Worm (Caenorhabditis elegans) whole organism, L4 larva: Measurements from ENCODE around the gene seb-3.

ENCODE experiments used
- ZK546.5 ChIP-seq, 2 experiments: sonication (generic microtip); optimal IDR thresholded peaks; 2 replicates each; lab custom pipeline; 2017; ENCODE audit warnings: missing biosample characterization in 2 of 2, missing genetic modification characterization in 2 of 2
- ama-1 ChIP-seq: fragments of 150-350 bp; optimal IDR thresholded peaks from 2 replicates; lab custom pipeline; 2014; ENCODE audit warnings: inconsistent platforms, mixed read lengths
- ceh-32 ChIP-seq: sonication (generic microtip); optimal IDR thresholded peaks from 2 replicates; lab custom pipeline; 2016; ENCODE audit warnings: mild to moderate bottlenecking, missing genetic modification characterization, missing compliant biosample characterization; ENCODE audit not compliant: poor library complexity
- egl-27 ChIP-seq: sonication (generic microtip); optimal IDR thresholded peaks from 3 replicates; lab custom pipeline; 2017; ENCODE audit warnings: missing biosample characterization, missing genetic modification reagents, missing genetic modification characterization
- egl-43 ChIP-seq: fragments of 200-800 bp; sonication (Bioruptor generic); IDR thresholded peaks from 2 replicates; pipeline ENCODE4 v1.3.6; 2022; ENCODE audit warnings: missing genetic modification reagents, missing genetic modification characterization, missing compliant biosample characterization
- fkh-10 ChIP-seq: fragments of 150-350 bp; optimal IDR thresholded peaks from 2 replicates; lab custom pipeline; 2014; ENCODE audit warnings: missing biosample characterization, missing genetic modification reagents, missing genetic modification characterization
- nhr-237 ChIP-seq: sonication (generic microtip); optimal IDR thresholded peaks from 2 replicates; lab custom pipeline; 2017; ENCODE audit warnings: missing biosample characterization, missing genetic modification characterization
- nhr-28 ChIP-seq: fragments of 150-350 bp; optimal IDR thresholded peaks from 2 replicates; lab custom pipeline; 2014; ENCODE audit warnings: missing biosample characterization, missing genetic modification characterization
- nhr-77 ChIP-seq: fragments of 150-350 bp; optimal IDR thresholded peaks from 2 replicates; lab custom pipeline; 2014; ENCODE audit warnings: missing biosample characterization, missing genetic modification characterization
- pha-4 ChIP-seq, 2 experiments: fragments of 150-350 bp in 1 of 2; fragments of 200-800 bp in 1 of 2; sonication (Bioruptor generic) in 1 of 2; IDR thresholded peaks in 1 of 2; optimal IDR thresholded peaks in 1 of 2; 2 replicates each; pipeline versions ENCODE4 v1.3.6 to Lab custom; 2014 to 2022; ENCODE audit warnings: missing genetic modification characterization in 2 of 2, missing genetic modification reagents in 2 of 2, missing biosample characterization in 1 of 2, missing compliant biosample characterization in 1 of 2

- peak; percentile 98 for TF ChIP-seq ama-1 (lab: Kevin White, UChicago)
- TF ChIP-seq nhr-28 = peak; percentile 9
- TF ChIP-seq egl-43 (GFP tag; lab: Robert Waterston, UW) = no peak
- no peak for TF ChIP-seq fkh-10 (GFP tag; lab: Kevin White, UChicago)
- no peak for TF ChIP-seq ceh-32 (tag; lab: Kevin White, UChicago)
- TF ChIP-seq ZK546.5 (tag; optimal IDR thresholded peaks at IDR 0.05; lab: Kevin White, UChicago) = no peak
- no peak for TF ChIP-seq nhr-77 (tag; lab: Kevin White, UChicago)
- TF ChIP-seq egl-27 (tag; lab: Kevin White, UChicago) = no peak
- no peak for TF ChIP-seq nhr-237 (tag; lab: Kevin White, UChicago)
- no peak for TF ChIP-seq pha-4 (GFP tag; IDR thresholded peaks at IDR 0.05; lab: Robert Waterston, UW)
- no peak for TF ChIP-seq pha-4 (tag; optimal IDR thresholded peaks at IDR 0.05; lab: Kevin White, UChicago)
These were observed 50.0 kb downstream of the seb-3 start, which contains the start of the genes H40L08.3 and H40L08.9 for ce11 chrX:15076042-15076565.
